Fruit fly (Drosophila melanogaster) Kc167 (cell line): ENCODE measurements around the gene CSN1b.

Experiments
- Myc ChIP-seq: fragments of >200 bp; optimal IDR thresholded peaks from 2 replicates; lab custom pipeline; 2017; ENCODE audit warnings: missing external identifiers
- Sin3A ChIP-seq: fragments of >200 bp; optimal IDR thresholded peaks from 2 replicates; lab custom pipeline; 2018; ENCODE audit warnings: missing external identifiers
- h ChIP-seq: fragments of >200 bp; optimal IDR thresholded peaks from 3 replicates; lab custom pipeline; 2018; ENCODE audit warnings: missing external identifiers
- insv ChIP-seq: fragments of >200 bp; optimal IDR thresholded peaks from 3 replicates; lab custom pipeline; 2018; ENCODE audit warnings: missing external identifiers
- psq ChIP-seq: fragments of >200 bp; optimal IDR thresholded peaks from 2 replicates; lab custom pipeline; 2017; ENCODE audit warnings: missing external identifiers
- ttk ChIP-seq: sonication (Bioruptor generic); optimal IDR thresholded peaks from 2 replicates; lab custom pipeline; 2017; ENCODE audit warnings: missing external identifiers

DNA sequence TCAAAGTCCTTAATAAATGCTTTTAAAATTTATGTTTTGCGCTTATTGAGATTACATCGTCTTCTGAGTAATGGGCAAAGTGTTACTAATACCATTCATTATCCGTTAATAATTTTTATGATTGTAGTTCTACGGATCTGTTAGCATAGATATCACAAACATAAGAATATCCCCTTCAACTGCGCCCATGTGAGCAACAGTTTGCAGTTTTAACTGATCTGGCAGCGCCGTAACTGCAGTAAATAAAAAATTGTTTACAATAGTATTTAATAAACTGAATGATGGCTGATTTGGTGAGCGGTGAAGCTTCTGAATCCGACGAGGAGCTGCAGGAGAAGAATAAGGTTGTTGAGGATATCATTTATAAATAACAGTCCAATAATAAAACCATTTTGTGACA lies 34.7 kb downstream of the CSN1b start, which contains the start of gene Blos3:
- TF ChIP-seq psq (lab: Kevin White, UChicago) (no peak), h (lab: Kevin White, UChicago) (no peak), insv (lab: Kevin White, UChicago) (no peak), ttk (lab: Kevin White, UChicago) (no peak), Myc (no peak), Sin3A (lab: Kevin White, UChicago) (no peak)
